Fruit fly (Drosophila melanogaster): ENCODE measurements around the gene mura.

mura gene

dm6 chr3R:9496748-9497147 is 54.9 kb downstream of the mura start (continued):
- TF ChIP-seq CG6254 (GFP tag; optimal IDR thresholded peaks at IDR 0.05) = no peak
- peak; percentile 15 for TF ChIP-seq org-1 (GFP tag; optimal IDR thresholded peaks at IDR 0.05)
- TF ChIP-seq CG9876 (GFP tag; optimal IDR thresholded peaks at IDR 0.05) = peak; percentile 73
- no peak for TF ChIP-seq eve (GFP tag; optimal IDR thresholded peaks at IDR 0.05)
- peak; percentile 40; the same call in 1 of the 2 replicates for TF ChIP-seq E2f1 (GFP tag; IDR thresholded peaks at IDR 0.05)
- TF ChIP-seq shn (GFP tag; optimal IDR thresholded peaks at IDR 0.05) = peak; percentile 68
- peak; percentile 5 for TF ChIP-seq Hmx (GFP tag; optimal IDR thresholded peaks at IDR 0.05)
- TF ChIP-seq knrl (GFP tag; IDR thresholded peaks at IDR 0.05; ENCODE audit: partially characterized antibody) = peak; percentile 69; the same call in 1 of the 3 replicates
- TF ChIP-seq CG34422 (GFP tag; IDR thresholded peaks at IDR 0.05) = 0 out of 3 replicates have a peak, but pooled peaks have one; percentile 8
- TF ChIP-seq fd102C (GFP tag; optimal IDR thresholded peaks at IDR 0.05) = no peak
- peak; percentile 91 for TF ChIP-seq Rfx (GFP tag; IDR thresholded peaks at IDR 0.05)
- TF ChIP-seq fru (optimal IDR thresholded peaks at IDR 0.05) = no peak
- TF ChIP-seq stc (GFP tag; IDR thresholded peaks at IDR 0.05) = no peak
- peak; percentile 61 for TF ChIP-seq CG10209 (GFP tag; optimal IDR thresholded peaks at IDR 0.05)
- TF ChIP-seq zen (tag; optimal IDR thresholded peaks at IDR 0.05) = peak; percentile 64
- TF ChIP-seq chm (GFP tag; IDR thresholded peaks at IDR 0.05) = peak; percentile 33; the same call in 1 of the 2 replicates
- TF ChIP-seq seq (GFP tag; IDR thresholded peaks at IDR 0.05) = no peak
- peak; percentile 85 for TF ChIP-seq pho (GFP tag; optimal IDR thresholded peaks at IDR 0.05)
- TF ChIP-seq CG15073 (GFP tag; optimal IDR thresholded peaks at IDR 0.05) = no peak
- no peak; the same call in 1 of the 2 replicates for TF ChIP-seq CG31224 (GFP tag; IDR thresholded peaks at IDR 0.05)
- peak in 1 of 2 experiments; percentile 2 for TF ChIP-seq Hr78 (GFP tag; optimal IDR thresholded peaks at IDR 0.05)
- no peak; the same call in 2 of the 3 replicates for TF ChIP-seq Aef1 (GFP tag; IDR thresholded peaks at IDR 0.05)
- TF ChIP-seq ttk (GFP tag; IDR thresholded peaks at IDR 0.05) = peak; percentile 43; the same call in 1 of the 2 replicates
- TF ChIP-seq hth (optimal IDR thresholded peaks at IDR 0.05) = no peak
- TF ChIP-seq zf30C (GFP tag; optimal IDR thresholded peaks at IDR 0.05) = no peak
- no peak for TF ChIP-seq abd-A (tag; optimal IDR thresholded peaks at IDR 0.05)
- TF ChIP-seq gem (tag; optimal IDR thresholded peaks at IDR 0.05) = peak; percentile 58
- TF ChIP-seq maf-S (GFP tag; optimal IDR thresholded peaks at IDR 0.05) = peak; percentile 81
- peak; percentile 67 for TF ChIP-seq salm (tag; optimal IDR thresholded peaks at IDR 0.05)
- peak; percentile 70 for TF ChIP-seq CG2678 (tag; optimal IDR thresholded peaks at IDR 0.05)
- TF ChIP-seq eyg (GFP tag; optimal IDR thresholded peaks at IDR 0.05) = peak; percentile 80
- peak in 1 of 2 experiments; percentile 70 for TF ChIP-seq insv (GFP tag; optimal IDR thresholded peaks at IDR 0.05)
- peak; percentile 46 for TF ChIP-seq dmrt11E (tag; optimal IDR thresholded peaks at IDR 0.05)
- TF ChIP-seq pnt (GFP tag; optimal IDR thresholded peaks at IDR 0.05) = peak; percentile 74
- peak; percentile 78 for TF ChIP-seq Xbp1 (GFP tag; optimal IDR thresholded peaks at IDR 0.05)
- peak; percentile 91 for TF ChIP-seq CG15514 (GFP tag; optimal IDR thresholded peaks at IDR 0.05)
- peak; percentile 58 for TF ChIP-seq BEAF-32 (GFP tag; optimal IDR thresholded peaks at IDR 0.05)
- no peak for TF ChIP-seq odd (GFP tag; optimal IDR thresholded peaks at IDR 0.05)
- no peak for TF ChIP-seq corto (GFP tag; optimal IDR thresholded peaks at IDR 0.05)
- peak; percentile 75 for TF ChIP-seq dm (GFP tag; optimal IDR thresholded peaks at IDR 0.05)
- peak; percentile 74 for TF ChIP-seq caup (GFP tag; optimal IDR thresholded peaks at IDR 0.05; ENCODE audit: severe bottlenecking)
- peak; percentile 91 for TF ChIP-seq CG9817 (tag; optimal IDR thresholded peaks at IDR 0.05)
- no peak for TF ChIP-seq CG8359 (GFP tag; optimal IDR thresholded peaks at IDR 0.05; ENCODE audit: borderline replicate concordance)
- peak; percentile 67 for TF ChIP-seq CG12391 (tag; optimal IDR thresholded peaks at IDR 0.05)
- TF ChIP-seq Med (GFP tag) = peak; percentile 99
- TF ChIP-seq CG3838 (GFP tag; optimal IDR thresholded peaks at IDR 0.05) = peak; percentile 33
- no peak for TF ChIP-seq CG2202 (tag; optimal IDR thresholded peaks at IDR 0.05)
- TF ChIP-seq pan (optimal IDR thresholded peaks at IDR 0.05) = no peak
- peak in 1 of 2 experiments; percentile 42 for TF ChIP-seq pan (GFP tag; optimal IDR thresholded peaks at IDR 0.05 in 1 of 2, IDR thresholded peaks at IDR 0.05 in 1 of 2)
- no peak for TF ChIP-seq D (optimal IDR thresholded peaks at IDR 0.05)
- no peak for TF ChIP-seq D (GFP tag; optimal IDR thresholded peaks at IDR 0.05)
